Fruit fly (Drosophila melanogaster) whole organism, embryonic: ENCODE measurements around the gene anchor.

Experiments used
- Abd-B ChIP-seq: fragments of 200-800 bp; sonication (Bioruptor generic); optimal IDR thresholded peaks from 2 replicates; lab custom pipeline; 2018; ENCODE audit warnings: missing biosample characterization, mild to moderate bottlenecking, missing genetic modification characterization, moderate library complexity
- Atf-2 ChIP-seq: fragments of 200-800 bp; sonication (Bioruptor generic); optimal IDR thresholded peaks from 2 replicates; lab custom pipeline; 2016; ENCODE audit warnings: missing biosample characterization, missing genetic modification characterization
- Blimp-1 ChIP-seq: fragments of 200-800 bp; sonication (Bioruptor generic); optimal IDR thresholded peaks from 3 replicates; lab custom pipeline; 2018; ENCODE audit warnings: missing biosample characterization, missing genetic modification characterization, mild to moderate bottlenecking, moderate library complexity, missing genetic modification reagents
- CG1024 ChIP-seq: fragments of 200-800 bp; sonication (Bioruptor generic); IDR thresholded peaks from 2 replicates; pipeline ENCODE4 v1.3.6; 2022; ENCODE audit warnings: missing biosample characterization, missing genetic modification characterization
- CG10543 ChIP-seq: fragments of 200-800 bp; sonication (Bioruptor generic); optimal IDR thresholded peaks from 3 replicates; lab custom pipeline; 2017; ENCODE audit warnings: missing biosample characterization, mild to moderate bottlenecking, missing genetic modification characterization, moderate library complexity
- CG11456 ChIP-seq: fragments of 200-800 bp; sonication (Bioruptor generic); IDR thresholded peaks from 3 replicates; pipeline ENCODE4 v1.3.6; 2022; ENCODE audit warnings: missing biosample characterization, missing genetic modification characterization
- CG11560 ChIP-seq: fragments of 200-800 bp; sonication (Bioruptor generic); IDR thresholded peaks from 3 replicates; pipeline ENCODE4 v1.3.6; 2022; ENCODE audit warnings: missing biosample characterization, missing genetic modification characterization
- CG12769 ChIP-seq: fragments of 200-800 bp; sonication (Bioruptor generic); optimal IDR thresholded peaks from 2 replicates; lab custom pipeline; 2019; ENCODE audit warnings: missing biosample characterization, mild to moderate bottlenecking, missing genetic modification characterization, moderate library complexity
- CG12942 ChIP-seq: fragments of 200-800 bp; sonication (Bioruptor generic); optimal IDR thresholded peaks from 3 replicates; lab custom pipeline; 2016; ENCODE audit warnings: missing biosample characterization, missing genetic modification characterization
- CG17568 ChIP-seq: fragments of 200-800 bp; sonication (Bioruptor generic); optimal IDR thresholded peaks from 2 replicates; lab custom pipeline; 2018; ENCODE audit warnings: missing biosample characterization, mild to moderate bottlenecking, missing genetic modification characterization, moderate library complexity
- CG2116 ChIP-seq: fragments of 200-800 bp; sonication (Bioruptor generic); optimal IDR thresholded peaks from 3 replicates; lab custom pipeline; 2018; ENCODE audit warnings: missing biosample characterization, mild to moderate bottlenecking, missing genetic modification characterization
- CG2202 ChIP-seq: fragments of 200-800 bp; sonication (Bioruptor generic); optimal IDR thresholded peaks from 2 replicates; lab custom pipeline; 2018; ENCODE audit warnings: missing biosample characterization, mild to moderate bottlenecking, missing genetic modification characterization
- CG34224 ChIP-seq: fragments of 200-800 bp; sonication (Bioruptor generic); IDR thresholded peaks from 3 replicates; pipeline ENCODE4 v1.3.6; 2022; ENCODE audit warnings: missing biosample characterization, missing genetic modification characterization; ENCODE audit not compliant: partially characterized antibody
- CG6813 ChIP-seq: fragments of 200-800 bp; sonication (Bioruptor generic); optimal IDR thresholded peaks from 2 replicates; lab custom pipeline; 2017; ENCODE audit warnings: missing biosample characterization, missing genetic modification characterization, mild to moderate bottlenecking, moderate library complexity, missing genetic modification reagents
- CG7839 ChIP-seq: fragments of 200-800 bp; sonication (Bioruptor generic); optimal IDR thresholded peaks from 3 replicates; lab custom pipeline; 2018; ENCODE audit warnings: missing biosample characterization, mild to moderate bottlenecking, missing genetic modification characterization, moderate library complexity
- CG8765 ChIP-seq: fragments of 200-800 bp; sonication (Bioruptor generic); IDR thresholded peaks from 2 replicates; pipeline ENCODE4 v1.3.6; 2022; ENCODE audit warnings: missing biosample characterization, missing genetic modification characterization
- CG8924 ChIP-seq: fragments of 200-800 bp; optimal IDR thresholded peaks from 3 replicates; lab custom pipeline; 2019; ENCODE audit warnings: missing biosample characterization, mild to moderate bottlenecking, missing genetic modification characterization, moderate library complexity
- CG9727 ChIP-seq: fragments of 200-800 bp; sonication (Bioruptor generic); optimal IDR thresholded peaks from 3 replicates; lab custom pipeline; 2017; ENCODE audit warnings: missing biosample characterization, mild to moderate bottlenecking, missing genetic modification characterization
- Dbx ChIP-seq: fragments of 200-800 bp; sonication (Bioruptor generic); IDR thresholded peaks from 3 replicates; pipeline ENCODE4 v1.3.6; 2022; ENCODE audit warnings: missing biosample characterization, missing genetic modification characterization
- Fer2 ChIP-seq: fragments of 200-800 bp; sonication (Bioruptor generic); optimal IDR thresholded peaks from 2 replicates; lab custom pipeline; 2018; ENCODE audit warnings: missing biosample characterization, mild to moderate bottlenecking, missing genetic modification characterization, moderate library complexity
- H2.0 ChIP-seq: fragments of 200-800 bp; sonication (Bioruptor generic); IDR thresholded peaks from 2 replicates; pipeline ENCODE4 v1.3.6; 2022; ENCODE audit warnings: missing biosample characterization, missing genetic modification characterization
- Jarid2 ChIP-seq: fragments of 200-800 bp; sonication (Bioruptor generic); optimal IDR thresholded peaks from 3 replicates; lab custom pipeline; 2017; ENCODE audit warnings: mild to moderate bottlenecking, missing biosample characterization, missing genetic modification reagents, missing genetic modification characterization
- Mes4 ChIP-seq: fragments of 200-800 bp; sonication (Bioruptor generic); optimal IDR thresholded peaks from 2 replicates; lab custom pipeline; 2016; ENCODE audit warnings: missing biosample characterization, missing genetic modification characterization
- NFAT ChIP-seq: fragments of 200-800 bp; sonication (Bioruptor generic); IDR thresholded peaks from 2 replicates; pipeline ENCODE4 v1.3.6; 2022; ENCODE audit warnings: missing biosample characterization, missing genetic modification characterization
- Taf1 ChIP-seq: fragments of 200-800 bp; sonication (Bioruptor generic); IDR thresholded peaks from 2 replicates; pipeline ENCODE4 v1.3.6; 2022; ENCODE audit warnings: missing biosample characterization, missing genetic modification characterization
- Tbp ChIP-seq: fragments of >200 bp; optimal IDR thresholded peaks from 2 replicates; lab custom pipeline; 2018; ENCODE audit warnings: missing biosample characterization, missing genetic modification characterization
- Vsx1 ChIP-seq: fragments of 200-800 bp; sonication (Bioruptor generic); optimal IDR thresholded peaks from 2 replicates; lab custom pipeline; 2017; ENCODE audit warnings: missing biosample characterization, mild to moderate bottlenecking, missing genetic modification characterization, missing genetic modification reagents
- bbx ChIP-seq: fragments of 200-800 bp; sonication (Bioruptor generic); IDR thresholded peaks from 2 replicates; pipeline ENCODE4 v1.3.6; 2022; ENCODE audit warnings: missing biosample characterization, missing genetic modification characterization; ENCODE audit not compliant: partially characterized antibody
- crc ChIP-seq: fragments of 200-800 bp; sonication (Bioruptor generic); optimal IDR thresholded peaks from 2 replicates; lab custom pipeline; 2016; ENCODE audit warnings: missing biosample characterization, missing genetic modification characterization
- crp ChIP-seq, 2 experiments: fragments of 200-800 bp; sonication (Bioruptor generic); optimal IDR thresholded peaks; 2 replicates in 1 of 2; 3 replicates in 1 of 2; lab custom pipeline; 2017; ENCODE audit warnings: missing biosample characterization in 2 of 2, missing genetic modification characterization in 2 of 2, mild to moderate bottlenecking in 1 of 2, moderate library complexity in 1 of 2
- danr ChIP-seq: fragments of 200-800 bp; sonication (Bioruptor generic); IDR thresholded peaks from 2 replicates; pipeline ENCODE4 v1.3.6; 2022; ENCODE audit warnings: missing biosample characterization, missing genetic modification characterization
- fd3F ChIP-seq: fragments of 200-800 bp; sonication (Bioruptor generic); optimal IDR thresholded peaks from 2 replicates; lab custom pipeline; 2018; ENCODE audit warnings: missing biosample characterization, mild to moderate bottlenecking, missing genetic modification characterization, moderate library complexity
- oc ChIP-seq: fragments of 200-800 bp; sonication (Bioruptor generic); optimal IDR thresholded peaks from 2 replicates; lab custom pipeline; 2018; ENCODE audit warnings: missing biosample characterization, mild to moderate bottlenecking, missing genetic modification characterization, moderate library complexity
- org-1 ChIP-seq: fragments of 200-800 bp; sonication (Bioruptor generic); optimal IDR thresholded peaks from 2 replicates; lab custom pipeline; 2017; ENCODE audit warnings: missing biosample characterization, missing genetic modification characterization
- p53 ChIP-seq: fragments of 200-800 bp; sonication (Bioruptor generic); optimal IDR thresholded peaks from 2 replicates; lab custom pipeline; 2016; ENCODE audit warnings: missing biosample characterization, missing genetic modification characterization
- pb ChIP-seq: fragments of 200-800 bp; sonication (Bioruptor generic); optimal IDR thresholded peaks from 3 replicates; lab custom pipeline; 2016; ENCODE audit warnings: missing biosample characterization, missing genetic modification characterization
- psq ChIP-seq: fragments of 200-800 bp; sonication (Bioruptor generic); optimal IDR thresholded peaks from 2 replicates; lab custom pipeline; 2017; ENCODE audit warnings: missing biosample characterization, missing genetic modification characterization
- sima ChIP-seq: fragments of 200-800 bp; sonication (Bioruptor generic); optimal IDR thresholded peaks from 2 replicates; lab custom pipeline; 2016; ENCODE audit warnings: missing biosample characterization, missing genetic modification characterization
- sisA ChIP-seq: fragments of 200-800 bp; sonication (Bioruptor generic); IDR thresholded peaks from 2 replicates; pipeline ENCODE4 v1.3.6; 2022; ENCODE audit warnings: missing biosample characterization, missing genetic modification characterization
- wor ChIP-seq: fragments of 200-800 bp; sonication (Bioruptor generic); IDR thresholded peaks from 2 replicates; pipeline ENCODE4 v1.3.6; 2022; ENCODE audit warnings: missing biosample characterization, missing genetic modification characterization

The anchor gene

dm6 chr3L:17576093-17576885 is 45.3 kb upstream of the anchor start (continued):
- no peak for TF ChIP-seq oc (tag; lab: Kevin White, UChicago)
- no peak for TF ChIP-seq CG8924 (tag; lab: Kevin White, UChicago)
- no peak for TF ChIP-seq CG7839
- TF ChIP-seq CG8765 (GFP tag; lab: Robert Waterston, UW) = no peak
- no peak for TF ChIP-seq fd3F (GFP tag; lab: Kevin White, UChicago)
- no peak for TF ChIP-seq crc (GFP tag; lab: Kevin White, UChicago)
- no peak for TF ChIP-seq wor
- no peak for TF ChIP-seq Vsx1 (GFP tag; lab: Kevin White, UChicago)
- no peak for TF ChIP-seq CG11456
- TF ChIP-seq CG2202 (tag; lab: Kevin White, UChicago) = no peak
- TF ChIP-seq CG11560 (tag; lab: Robert Waterston, UW) = no peak
- TF ChIP-seq CG10543 (GFP tag; lab: Kevin White, UChicago) = no peak
- peak; percentile 19 for TF ChIP-seq Blimp-1
- no peak for TF ChIP-seq Mes4 (GFP tag; lab: Kevin White, UChicago)
- no peak for TF ChIP-seq psq (GFP tag; lab: Kevin White, UChicago)
- TF ChIP-seq sima (GFP tag; lab: Kevin White, UChicago) = no peak
- TF ChIP-seq CG34224 (GFP tag; lab: Robert Waterston, UW) = 0 out of 3 replicates have a peak, but pooled peaks have one; percentile 31
- TF ChIP-seq Fer2 (tag; lab: Kevin White, UChicago) = no peak
- TF ChIP-seq CG12942 (GFP tag; lab: Kevin White, UChicago) = no peak
- TF ChIP-seq Taf1 (GFP tag; lab: Robert Waterston, UW) = no peak
- TF ChIP-seq org-1 (GFP tag; lab: Kevin White, UChicago) = no peak
- TF ChIP-seq Abd-B (GFP tag; lab: Kevin White, UChicago) = no peak
- peak; percentile 24 for TF ChIP-seq CG2116
- TF ChIP-seq Tbp = no peak
- TF ChIP-seq pb = no peak
- no peak for TF ChIP-seq CG1024 (GFP tag; lab: Robert Waterston, UW)
- TF ChIP-seq Dbx (GFP tag; lab: Robert Waterston, UW) = no peak
- TF ChIP-seq CG17568 (GFP tag; lab: Kevin White, UChicago) = no peak
- TF ChIP-seq danr (GFP tag; lab: Robert Waterston, UW) = no peak
- TF ChIP-seq bbx (GFP tag; lab: Robert Waterston, UW) = no peak
- TF ChIP-seq crp (GFP tag; optimal IDR thresholded peaks at IDR 0.05; lab: Kevin White, UChicago) = no peak
- no peak for TF ChIP-seq CG9727 (GFP tag; lab: Kevin White, UChicago)
- TF ChIP-seq CG6813 (GFP tag; lab: Kevin White, UChicago) = no peak
- TF ChIP-seq NFAT (GFP tag; lab: Robert Waterston, UW) = no peak
- TF ChIP-seq H2.0 (GFP tag; lab: Robert Waterston, UW) = 0 out of 2 replicates have a peak, but pooled peaks have one; percentile 15
- TF ChIP-seq CG12769 (tag; lab: Kevin White, UChicago) = peak; percentile 25
- TF ChIP-seq Jarid2 (GFP tag; lab: Kevin White, UChicago) = peak; percentile 69
- TF ChIP-seq sisA (GFP tag; lab: Robert Waterston, UW) = no peak
- no peak for TF ChIP-seq p53 (GFP tag; lab: Kevin White, UChicago)
- no peak for TF ChIP-seq Atf-2 (GFP tag; lab: Kevin White, UChicago)
